Fruit fly (Drosophila melanogaster) whole organism: Measurements from ENCODE around the gene CG34174.

Experiments used
- CG8478 ChIP-seq: fragments of >200 bp; optimal IDR thresholded peaks from 2 replicates; lab custom pipeline; 2018; ENCODE audit warnings: inconsistent platforms
- EcR ChIP-seq, 2 experiments: fragments of >200 bp; optimal IDR thresholded peaks; 2 replicates each; lab custom pipeline; 2017; ENCODE audit warnings: missing biosample characterization in 2 of 2, missing genetic modification characterization in 2 of 2, missing genetic modification reagents in 2 of 2
- psq ChIP-seq: fragments of >200 bp; optimal IDR thresholded peaks from 2 replicates; lab custom pipeline; 2017
- usp ChIP-seq: fragments of >200 bp; optimal IDR thresholded peaks from 2 replicates; lab custom pipeline; 2017; ENCODE audit warnings: missing biosample characterization, missing genetic modification characterization, mixed read lengths

dm6 chr2L:2206066-2206465 is 8.0 kb upstream of the CG34174 start, which contains the start of gene CG31668:
- TF ChIP-seq EcR (GFP tag; optimal IDR thresholded peaks at IDR 0.05; lab: Kevin White, UChicago): no peak
- TF ChIP-seq psq: no peak
- no peak for TF ChIP-seq CG8478 (lab: Kevin White, UChicago)
- TF ChIP-seq usp: no peak
